Fruit fly (Drosophila melanogaster) whole organism, embryonic: ENCODE measurements around the gene CG43307.

Source experiments
- Asciz ChIP-seq: fragments of 200-800 bp; sonication (Bioruptor generic); optimal IDR thresholded peaks from 2 replicates; lab custom pipeline; 2017; ENCODE audit warnings: missing biosample characterization, mild to moderate bottlenecking, missing genetic modification characterization, missing genetic modification reagents
- B-H1 ChIP-seq: fragments of 200-800 bp; sonication (Bioruptor generic); IDR thresholded peaks from 3 replicates; pipeline ENCODE4 v1.3.6; 2022; ENCODE audit warnings: missing biosample characterization, missing genetic modification characterization
- Bdp1 ChIP-seq: fragments of 200-800 bp; sonication (Bioruptor generic); optimal IDR thresholded peaks from 3 replicates; lab custom pipeline; 2016; ENCODE audit warnings: missing biosample characterization, missing genetic modification characterization
- CG10274 ChIP-seq: fragments of 200-800 bp; sonication (Bioruptor generic); optimal IDR thresholded peaks from 3 replicates; lab custom pipeline; 2017; ENCODE audit warnings: missing biosample characterization, mild to moderate bottlenecking, missing genetic modification characterization
- CG11696 ChIP-seq: fragments of 200-800 bp; sonication (Bioruptor generic); IDR thresholded peaks from 2 replicates; pipeline ENCODE4 v1.3.6; 2022; ENCODE audit warnings: missing biosample characterization, missing genetic modification characterization
- CG12299 ChIP-seq: fragments of 200-800 bp; sonication (Bioruptor generic); optimal IDR thresholded peaks from 2 replicates; lab custom pipeline; 2018; ENCODE audit warnings: missing biosample characterization, mild to moderate bottlenecking, missing genetic modification characterization
- CG12659 ChIP-seq: fragments of 200-800 bp; sonication (Bioruptor generic); optimal IDR thresholded peaks from 3 replicates; lab custom pipeline; 2017; ENCODE audit warnings: mild to moderate bottlenecking, missing biosample characterization, missing genetic modification reagents, missing genetic modification characterization
- CG16863 ChIP-seq: fragments of 200-800 bp; sonication (Bioruptor generic); optimal IDR thresholded peaks from 3 replicates; lab custom pipeline; 2016; ENCODE audit warnings: missing biosample characterization, missing genetic modification characterization
- CG17186 ChIP-seq: fragments of 200-800 bp; sonication (Bioruptor generic); optimal IDR thresholded peaks from 3 replicates; lab custom pipeline; 2017; ENCODE audit warnings: missing biosample characterization, missing genetic modification reagents, missing genetic modification characterization
- CG2889 ChIP-seq: fragments of 200-800 bp; sonication (Bioruptor generic); IDR thresholded peaks from 3 replicates; pipeline ENCODE4 v1.3.6; 2022; ENCODE audit warnings: missing biosample characterization, missing genetic modification characterization
- CG3065 ChIP-seq: fragments of 200-800 bp; sonication (Bioruptor generic); optimal IDR thresholded peaks from 2 replicates; lab custom pipeline; 2016; ENCODE audit warnings: missing biosample characterization, missing genetic modification characterization
- CG31365 ChIP-seq: fragments of 200-800 bp; sonication (Bioruptor generic); optimal IDR thresholded peaks from 2 replicates; lab custom pipeline; 2018; ENCODE audit warnings: missing biosample characterization, mild to moderate bottlenecking, missing genetic modification characterization
- CG3163 ChIP-seq: fragments of 200-800 bp; sonication (Bioruptor generic); optimal IDR thresholded peaks from 3 replicates; lab custom pipeline; 2016; ENCODE audit warnings: missing biosample characterization, missing genetic modification characterization
- CG42726 ChIP-seq: fragments of 200-800 bp; sonication (Bioruptor generic); IDR thresholded peaks from 2 replicates; pipeline ENCODE4 v1.3.6; 2022; ENCODE audit warnings: missing biosample characterization, missing genetic modification characterization; ENCODE audit not compliant: partially characterized antibody
- CG4854 ChIP-seq: fragments of 200-800 bp; sonication (Bioruptor generic); optimal IDR thresholded peaks from 2 replicates; lab custom pipeline; 2016; ENCODE audit warnings: missing biosample characterization, missing genetic modification characterization, inconsistent platforms
- CG8281 ChIP-seq: fragments of 200-800 bp; sonication (Bioruptor generic); optimal IDR thresholded peaks from 2 replicates; lab custom pipeline; 2018; ENCODE audit warnings: missing biosample characterization, mild to moderate bottlenecking, missing genetic modification characterization, moderate library complexity
- CG8388 ChIP-seq: fragments of 200-800 bp; sonication (Bioruptor generic); optimal IDR thresholded peaks from 2 replicates; lab custom pipeline; 2019; ENCODE audit warnings: missing biosample characterization, mild to moderate bottlenecking, missing genetic modification characterization, moderate library complexity
- CG9876 ChIP-seq: fragments of 200-800 bp; sonication (Bioruptor generic); optimal IDR thresholded peaks from 2 replicates; lab custom pipeline; 2016; ENCODE audit warnings: missing biosample characterization, missing genetic modification characterization
- CHES-1-like ChIP-seq: fragments of 200-800 bp; sonication (Bioruptor generic); optimal IDR thresholded peaks from 2 replicates; lab custom pipeline; 2016; ENCODE audit warnings: missing biosample characterization, missing genetic modification characterization
- Camta ChIP-seq: fragments of 200-800 bp; sonication (Bioruptor generic); optimal IDR thresholded peaks from 2 replicates; lab custom pipeline; 2016; ENCODE audit warnings: missing biosample characterization, missing genetic modification characterization
- Dek ChIP-seq: fragments of 200-800 bp; sonication (Bioruptor generic); optimal IDR thresholded peaks from 3 replicates; lab custom pipeline; 2019; ENCODE audit warnings: missing biosample characterization, mild to moderate bottlenecking, missing genetic modification characterization, moderate library complexity
- Doc3 ChIP-seq: fragments of 200-800 bp; sonication (Bioruptor generic); IDR thresholded peaks from 3 replicates; pipeline ENCODE4 v1.3.6; 2022; ENCODE audit warnings: missing biosample characterization, missing genetic modification characterization; ENCODE audit not compliant: partially characterized antibody
- Eip74EF ChIP-seq, 2 experiments: fragments of 200-800 bp in 1 of 2; fragments of >200 bp in 1 of 2; sonication (Bioruptor generic) in 1 of 2; optimal IDR thresholded peaks; 2 replicates each; lab custom pipeline; 2017 to 2019; ENCODE audit warnings: missing biosample characterization in 2 of 2, missing genetic modification characterization in 2 of 2, mild to moderate bottlenecking in 1 of 2, moderate library complexity in 1 of 2
- HmgD ChIP-seq: fragments of 200-800 bp; sonication (Bioruptor generic); optimal IDR thresholded peaks from 3 replicates; lab custom pipeline; 2016; ENCODE audit warnings: missing biosample characterization, missing genetic modification characterization
- Neu2 ChIP-seq: fragments of 200-800 bp; sonication (Bioruptor generic); optimal IDR thresholded peaks from 3 replicates; lab custom pipeline; 2016; ENCODE audit warnings: missing biosample characterization, missing genetic modification characterization, borderline replicate concordance
- Nf-YA ChIP-seq: fragments of 200-800 bp; sonication (Bioruptor generic); IDR thresholded peaks from 2 replicates; pipeline ENCODE4 v1.3.6; 2022; ENCODE audit warnings: missing biosample characterization, missing genetic modification characterization
- NfI ChIP-seq: fragments of 200-800 bp; sonication (Bioruptor generic); optimal IDR thresholded peaks from 3 replicates; lab custom pipeline; 2018; ENCODE audit warnings: missing biosample characterization, mild to moderate bottlenecking, missing genetic modification characterization, moderate library complexity
- Opbp ChIP-seq: fragments of 200-800 bp; sonication (Bioruptor generic); IDR thresholded peaks from 3 replicates; pipeline ENCODE4 v1.3.6; 2022; ENCODE audit warnings: missing biosample characterization, missing genetic modification characterization; ENCODE audit not compliant: partially characterized antibody
- Optix ChIP-seq: fragments of 200-800 bp; sonication (Bioruptor generic); IDR thresholded peaks from 3 replicates; pipeline ENCODE4 v1.3.6; 2022; ENCODE audit warnings: missing biosample characterization, missing genetic modification characterization
- Usf ChIP-seq: fragments of 200-800 bp; sonication (Bioruptor generic); optimal IDR thresholded peaks from 2 replicates; lab custom pipeline; 2017; ENCODE audit warnings: missing genotype, missing biosample characterization, missing genetic modification characterization
- abd-A ChIP-seq: fragments of 200-800 bp; sonication (Bioruptor generic); optimal IDR thresholded peaks from 3 replicates; lab custom pipeline; 2019; ENCODE audit warnings: missing biosample characterization, mild to moderate bottlenecking, missing genetic modification characterization, moderate library complexity
- bowl ChIP-seq: fragments of 200-800 bp; sonication (Bioruptor generic); IDR thresholded peaks from 2 replicates; pipeline ENCODE4 v1.3.6; 2022; ENCODE audit warnings: missing biosample characterization, missing genetic modification characterization
- bsh ChIP-seq, 2 experiments: fragments of 200-800 bp; sonication (Bioruptor generic); optimal IDR thresholded peaks; 2 replicates each; lab custom pipeline; 2017 to 2018; ENCODE audit warnings: mild to moderate bottlenecking in 2 of 2, missing biosample characterization in 2 of 2, missing genetic modification characterization in 2 of 2, moderate library complexity in 1 of 2
- caup ChIP-seq: fragments of 200-800 bp; sonication (Bioruptor generic); optimal IDR thresholded peaks from 3 replicates; lab custom pipeline; 2017; ENCODE audit warnings: missing biosample characterization, mild to moderate bottlenecking, missing genetic modification characterization, moderate library complexity; ENCODE audit not compliant: severe bottlenecking
- corto ChIP-seq: fragments of 200-800 bp; sonication (Bioruptor generic); optimal IDR thresholded peaks from 2 replicates; lab custom pipeline; 2016; ENCODE audit warnings: missing biosample characterization, mild to moderate bottlenecking, missing genetic modification characterization, moderate library complexity
- crc ChIP-seq: fragments of 200-800 bp; sonication (Bioruptor generic); optimal IDR thresholded peaks from 2 replicates; lab custom pipeline; 2016; ENCODE audit warnings: missing biosample characterization, missing genetic modification characterization
- da ChIP-seq: fragments of 200-800 bp; sonication (Bioruptor generic); optimal IDR thresholded peaks from 2 replicates; lab custom pipeline; 2016; ENCODE audit warnings: missing biosample characterization, missing genetic modification characterization
- exex ChIP-seq: fragments of 200-800 bp; sonication (Bioruptor generic); optimal IDR thresholded peaks from 4 replicates; lab custom pipeline; 2018; ENCODE audit warnings: missing biosample characterization, mild to moderate bottlenecking, missing genetic modification characterization, moderate library complexity
- fd96Cb ChIP-seq: fragments of 200-800 bp; sonication (Bioruptor generic); optimal IDR thresholded peaks from 2 replicates; lab custom pipeline; 2018; ENCODE audit warnings: missing biosample characterization, mild to moderate bottlenecking, missing genetic modification characterization, moderate library complexity
- lov ChIP-seq, 2 experiments: fragments of 200-800 bp in 1 of 2; fragments of >200 bp in 1 of 2; sonication (Bioruptor generic) in 1 of 2; IDR thresholded peaks in 1 of 2; optimal IDR thresholded peaks in 1 of 2; 2 replicates in 1 of 2; 3 replicates in 1 of 2; pipeline versions ENCODE4 v1.3.6 to Lab custom; 2017 to 2022; ENCODE audit warnings: missing biosample characterization in 1 of 2, missing genetic modification characterization in 1 of 2
- luna ChIP-seq: fragments of 200-800 bp; sonication (Bioruptor generic); optimal IDR thresholded peaks from 2 replicates; lab custom pipeline; 2016; ENCODE audit warnings: missing biosample characterization, missing genetic modification characterization
- odd ChIP-seq: fragments of 200-800 bp; sonication (Bioruptor generic); optimal IDR thresholded peaks from 2 replicates; lab custom pipeline; 2017; ENCODE audit warnings: missing biosample characterization, mild to moderate bottlenecking, missing genetic modification characterization
- pan ChIP-seq, 4 experiments: fragments of >200 bp in 3 of 4; fragments of 200-800 bp in 1 of 4; sonication (Bioruptor generic) in 1 of 4; optimal IDR thresholded peaks in 3 of 4; IDR thresholded peaks in 1 of 4; 2 replicates each; pipeline versions ENCODE4 v1.3.6 to Lab custom; 2017 to 2022; ENCODE audit warnings: missing biosample characterization in 2 of 4, missing genetic modification characterization in 2 of 4, mixed read lengths in 1 of 4
- psq ChIP-seq: fragments of 200-800 bp; sonication (Bioruptor generic); optimal IDR thresholded peaks from 2 replicates; lab custom pipeline; 2017; ENCODE audit warnings: missing biosample characterization, missing genetic modification characterization
- slp2 ChIP-seq: fragments of 200-800 bp; sonication (Bioruptor generic); optimal IDR thresholded peaks from 2 replicates; lab custom pipeline; 2016; ENCODE audit warnings: missing biosample characterization, missing genetic modification characterization
- unc-4 ChIP-seq: fragments of 200-800 bp; sonication (Bioruptor generic); IDR thresholded peaks from 2 replicates; pipeline ENCODE4 v1.3.6; 2022; ENCODE audit warnings: missing biosample characterization, missing genetic modification characterization; ENCODE audit not compliant: partially characterized antibody
- wor ChIP-seq: fragments of 200-800 bp; sonication (Bioruptor generic); IDR thresholded peaks from 2 replicates; pipeline ENCODE4 v1.3.6; 2022; ENCODE audit warnings: missing biosample characterization, missing genetic modification characterization
- zen ChIP-seq: fragments of 200-800 bp; sonication (Bioruptor generic); optimal IDR thresholded peaks from 3 replicates; lab custom pipeline; 2018; ENCODE audit warnings: missing biosample characterization, mild to moderate bottlenecking, missing genetic modification characterization, moderate library complexity
- zen2 ChIP-seq: fragments of 200-800 bp; sonication (Bioruptor generic); IDR thresholded peaks from 3 replicates; pipeline ENCODE4 v1.3.6; 2022; ENCODE audit warnings: missing biosample characterization, missing genetic modification characterization; ENCODE audit not compliant: partially characterized antibody

CG43307 gene

DNA sequence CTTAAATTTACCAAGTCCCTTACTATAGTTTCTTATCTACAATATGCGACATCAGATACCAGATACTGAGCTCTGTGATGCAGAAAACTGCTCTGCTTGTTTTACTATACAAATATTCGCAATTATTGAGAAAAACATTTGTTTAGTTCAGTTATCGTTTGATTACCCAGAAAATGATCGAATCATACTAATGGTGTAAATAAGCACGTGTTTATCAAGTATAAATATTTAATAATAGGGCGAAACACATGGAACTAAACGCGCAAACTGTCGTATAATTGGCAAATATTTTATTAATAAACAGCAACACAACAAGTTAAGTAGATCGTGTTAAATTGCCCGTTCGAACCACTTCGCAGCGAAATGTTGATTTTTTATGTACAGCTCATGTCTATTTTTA, 13.4 kb upstream of the CG43307 start:
- TF ChIP-seq exex (tag; lab: Kevin White, UChicago) (no peak), CG4854 (GFP tag; lab: Kevin White, UChicago) (peak; percentile 67), psq (GFP tag; lab: Kevin White, UChicago) (no peak), caup (GFP tag; lab: Kevin White, UChicago) (peak; percentile 82), corto (GFP tag; lab: Kevin White, UChicago) (no peak), CG11696 (GFP tag; lab: Robert Waterston, UW) (no peak), CG42726 (no peak), CG3163 (GFP tag; lab: Kevin White, UChicago) (no peak), NfI (GFP tag; lab: Kevin White, UChicago) (peak; percentile 33), slp2 (GFP tag; lab: Kevin White, UChicago) (no peak), Dek (tag; lab: Kevin White, UChicago) (peak; percentile 67), HmgD (no peak), zen (tag; lab: Kevin White, UChicago) (no peak), Doc3 (GFP tag; lab: Robert Waterston, UW) (no peak), crc (GFP tag; lab: Kevin White, UChicago) (peak; percentile 44), Usf (GFP tag; lab: Kevin White, UChicago) (no peak), CG8388 (no peak), Nf-YA (GFP tag; lab: Robert Waterston, UW) (no peak), CG9876 (GFP tag; lab: Kevin White, UChicago) (no peak), abd-A (tag; lab: Kevin White, UChicago) (no peak), CG2889 (GFP tag; lab: Robert Waterston, UW) (no peak), odd (peak; percentile 50), bowl (GFP tag; lab: Robert Waterston, UW) (no peak), Optix (GFP tag; lab: Robert Waterston, UW) (no peak), CG10274 (GFP tag; lab: Kevin White, UChicago) (peak; percentile 10), zen2 (GFP tag; lab: Robert Waterston, UW) (no peak), Bdp1 (GFP tag; lab: Kevin White, UChicago) (no peak), lov (optimal IDR thresholded peaks at IDR 0.05; lab: Kevin White, UChicago) (no peak), lov (GFP tag; IDR thresholded peaks at IDR 0.05; lab: Robert Waterston, UW) (no peak), CG12659 (GFP tag; lab: Kevin White, UChicago) (peak; percentile 55), CG12299 (peak; percentile 51), da (GFP tag; lab: Kevin White, UChicago) (no peak), pan (optimal IDR thresholded peaks at IDR 0.05; lab: Kevin White, UChicago) (no peak), pan (GFP tag; optimal IDR thresholded peaks at IDR 0.05 in 1 of 2, IDR thresholded peaks at IDR 0.05 in 1 of 2) (no peak), CHES-1-like (GFP tag; lab: Kevin White, UChicago) (no peak), Asciz (peak; percentile 31), Eip74EF (GFP tag; optimal IDR thresholded peaks at IDR 0.05; lab: Kevin White, UChicago) (no peak), fd96Cb (tag; lab: Kevin White, UChicago) (peak; percentile 24), CG16863 (GFP tag; lab: Kevin White, UChicago) (no peak), CG17186 (GFP tag; lab: Kevin White, UChicago) (no peak), B-H1 (no peak), bsh (GFP tag; optimal IDR thresholded peaks at IDR 0.05; lab: Kevin White, UChicago) (peak in 1 of 2 experiments; percentile 48), luna (GFP tag; lab: Kevin White, UChicago) (no peak), CG3065 (GFP tag; lab: Kevin White, UChicago) (no peak), unc-4 (GFP tag; lab: Robert Waterston, UW) (no peak), Camta (GFP tag; lab: Kevin White, UChicago) (peak; percentile 38), Neu2 (GFP tag; lab: Kevin White, UChicago) (no peak), Opbp (no peak), wor (GFP tag; lab: Robert Waterston, UW) (no peak), CG31365 (tag; lab: Kevin White, UChicago) (peak; percentile 30), CG8281 (tag; lab: Kevin White, UChicago) (peak; percentile 26)
